Fruit fly (Drosophila melanogaster) whole organism, pupa: ENCODE results near the gene IleRS-m.

Source experiments
- Ets98B ChIP-seq: fragments of 200-800 bp; sonication (Bioruptor generic); IDR thresholded peaks from 2 replicates; pipeline ENCODE4 v1.3.6; 2022; ENCODE audit warnings: missing biosample characterization, missing genetic modification characterization
- Pif1B ChIP-seq: fragments of 200-800 bp; sonication (Bioruptor generic); optimal IDR thresholded peaks from 3 replicates; lab custom pipeline; 2016; ENCODE audit warnings: missing biosample characterization, missing genetic modification characterization

dm6 chr3L:16051719-16052122 is 48.4 kb upstream of the IleRS-m start, which contains the start of gene Mbs:
- TF ChIP-seq Pif1B (no peak), Ets98B (peak; percentile 36; the same call in 1 of the 2 replicates)
